Fruit fly (Drosophila melanogaster) S2 (cell line): ENCODE results near the gene RpL32.
A peak's percentile ranks its signal among the peaks of the same experiment; 100 is the strongest.

Experiments used
- CG8478 ChIP-seq: fragments of >200 bp; optimal IDR thresholded peaks from 2 replicates; lab custom pipeline; 2018
- CTCF ChIP-seq, 2 experiments: fragments of >200 bp; optimal IDR thresholded peaks; 2 replicates each; lab custom pipeline; 2018

Gene RpL32

dm6 chr3R:30046029-30047001, at the start of gene RpL32, which contains the start of gene CG7943:
Gene RpL32, minus strand, starts transcription at chr3R:30046161.
Gene CG7943, plus strand, starts transcription at chr3R:30046470.
- TF ChIP-seq CG8478 (lab: Kevin White, UChicago) (no peak), CTCF (optimal IDR thresholded peaks at IDR 0.05; lab: Kevin White, UChicago) (peak in 1 of 2 experiments; percentile 41)

DNA sequence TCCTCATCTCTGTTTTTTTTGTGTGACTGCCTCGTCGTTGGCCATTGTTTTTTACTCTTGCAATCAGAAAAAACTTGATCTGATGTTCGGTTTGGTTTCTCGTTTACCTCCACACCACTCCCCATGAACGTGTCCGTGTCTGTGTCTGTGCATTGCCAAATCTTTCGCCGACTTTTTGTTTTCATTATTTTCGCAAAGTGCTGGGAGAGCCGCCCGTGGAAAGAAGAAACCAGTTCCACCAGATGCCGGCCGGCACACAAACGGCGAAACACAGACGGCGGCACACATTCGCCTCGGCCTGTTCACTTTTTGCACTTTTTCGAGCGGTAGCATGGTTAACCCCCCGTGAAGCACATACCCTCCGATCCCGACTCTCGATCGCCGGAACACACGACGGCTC, 49.4 kb upstream of the RpL32 start:
- no peak for TF ChIP-seq CTCF (optimal IDR thresholded peaks at IDR 0.05; lab: Kevin White, UChicago)
- no peak for TF ChIP-seq CG8478 (lab: Kevin White, UChicago)

- no peak for TF ChIP-seq CTCF (optimal IDR thresholded peaks at IDR 0.05; lab: Kevin White, UChicago)
- no peak for TF ChIP-seq CG8478 (lab: Kevin White, UChicago)
Observed at dm6 chr3R:30092700-30093044, 46.7 kb upstream of the RpL32 start.

DNA sequence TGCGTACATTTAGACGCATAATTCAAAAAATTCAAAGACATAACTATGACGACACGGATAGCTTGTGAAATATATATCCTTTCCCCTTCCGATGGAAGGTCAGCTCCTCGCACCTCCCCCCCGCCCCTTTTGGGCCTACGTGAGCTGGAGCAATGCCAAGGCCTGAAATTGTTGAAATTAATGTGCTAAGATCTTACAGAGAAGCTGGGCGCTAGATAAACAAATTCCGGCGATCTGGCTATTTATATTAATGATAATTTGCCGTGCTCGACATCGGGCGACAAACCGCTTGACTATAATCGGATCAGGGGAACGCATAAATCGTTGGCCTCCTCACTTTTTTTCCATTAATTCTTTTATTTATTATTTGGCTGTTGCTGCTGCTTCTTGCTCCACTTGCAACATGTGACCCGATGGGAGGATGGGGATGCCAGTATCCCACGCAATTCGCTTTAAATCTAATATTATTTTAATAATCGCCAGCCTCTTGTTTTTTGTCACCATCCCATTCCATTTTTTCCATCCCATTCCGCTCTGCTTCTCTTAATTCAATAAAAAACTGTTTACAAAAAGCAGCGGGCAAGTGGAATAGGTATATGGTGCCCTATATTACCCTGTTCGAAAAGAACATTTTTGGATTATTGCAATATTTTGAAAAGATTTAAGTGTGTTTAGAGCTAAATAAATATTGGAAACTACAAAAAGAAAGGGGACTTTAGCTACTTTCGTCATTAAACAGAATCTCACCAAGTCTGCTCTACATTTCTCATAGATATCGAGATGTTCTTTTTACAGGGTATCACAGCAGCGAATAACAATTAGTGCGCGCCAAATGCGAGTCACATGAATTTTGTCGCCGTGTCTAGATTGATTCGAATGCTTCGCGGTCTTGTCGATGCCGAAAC, 46.1 kb upstream of the RpL32 start:
- no peak for TF ChIP-seq CTCF (optimal IDR thresholded peaks at IDR 0.05; lab: Kevin White, UChicago)
- no peak for TF ChIP-seq CG8478 (lab: Kevin White, UChicago)

dm6 chr3R:30090261-30091006, 44.5 kb upstream of the RpL32 start:
- TF ChIP-seq CG8478 (lab: Kevin White, UChicago), result no peak
- no peak for TF ChIP-seq CTCF (optimal IDR thresholded peaks at IDR 0.05; lab: Kevin White, UChicago)

- TF ChIP-seq CTCF (optimal IDR thresholded peaks at IDR 0.05; lab: Kevin White, UChicago) (no peak), CG8478 (lab: Kevin White, UChicago) (no peak)
Observed at dm6 chr3R:30084137-30084536, 38.2 kb upstream of the RpL32 start.

- TF ChIP-seq CTCF (optimal IDR thresholded peaks at IDR 0.05; lab: Kevin White, UChicago) (no peak), CG8478 (lab: Kevin White, UChicago) (no peak)
Observed at dm6 chr3R:30083215-30083614, 37.3 kb upstream of the RpL32 start.

- TF ChIP-seq CTCF (optimal IDR thresholded peaks at IDR 0.05; lab: Kevin White, UChicago), result no peak
- TF ChIP-seq CG8478 (lab: Kevin White, UChicago), result no peak
Observed at dm6 chr3R:30076088-30076487, 30.1 kb upstream of the RpL32 start.

dm6 chr3R:30071827-30072226, 25.9 kb upstream of the RpL32 start:
- TF ChIP-seq CTCF (optimal IDR thresholded peaks at IDR 0.05; lab: Kevin White, UChicago), result no peak
- no peak for TF ChIP-seq CG8478 (lab: Kevin White, UChicago)

DNA sequence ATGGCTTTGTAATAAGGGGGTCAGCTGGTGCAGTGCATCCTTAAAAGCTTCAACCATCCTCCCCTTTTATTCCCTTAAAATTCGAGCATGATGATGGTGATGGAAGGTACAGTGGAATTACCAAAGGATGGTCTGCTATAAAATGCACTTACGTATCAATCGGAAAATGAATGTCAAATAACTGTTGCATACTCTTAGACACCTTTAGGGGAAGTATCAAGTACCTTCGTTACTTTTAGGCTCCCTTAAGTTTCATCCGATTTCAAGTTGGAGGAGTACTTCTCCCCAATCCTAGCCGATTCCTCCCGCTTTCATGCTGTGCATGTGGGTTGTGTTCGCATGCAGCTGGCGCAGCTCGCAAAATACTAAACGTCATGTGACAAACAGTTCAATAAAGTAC, 24.2 kb upstream of the RpL32 start:
- TF ChIP-seq CG8478 (lab: Kevin White, UChicago), result no peak
- no peak for TF ChIP-seq CTCF (optimal IDR thresholded peaks at IDR 0.05; lab: Kevin White, UChicago)

- TF ChIP-seq CG8478 (lab: Kevin White, UChicago), result no peak
Observed at dm6 chr3R:30066004-30066403, 20.0 kb upstream of the RpL32 start.

dm6 chr3R:30063704-30064103, 17.7 kb upstream of the RpL32 start:
- TF ChIP-seq CTCF (optimal IDR thresholded peaks at IDR 0.05; lab: Kevin White, UChicago) (no peak), CG8478 (lab: Kevin White, UChicago) (no peak)

DNA sequence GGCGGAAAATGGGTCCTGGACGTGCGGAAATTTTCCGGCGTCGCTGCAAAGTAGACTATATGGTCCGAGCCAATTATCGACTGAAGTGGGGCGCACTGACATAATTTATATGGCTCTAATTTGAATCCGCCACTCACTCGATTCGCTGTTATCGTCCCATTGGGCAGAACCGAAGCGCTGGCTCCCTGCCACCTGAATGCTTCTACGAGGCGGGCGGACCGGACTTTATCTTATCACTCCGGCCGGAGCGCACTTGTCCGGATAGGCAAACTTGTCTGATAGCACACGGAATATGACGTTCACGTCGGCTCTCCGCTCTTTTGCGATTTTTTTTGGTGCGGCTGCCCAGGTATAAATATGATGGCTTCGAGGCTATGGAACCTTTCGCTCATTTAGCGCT, 16.6 kb upstream of the RpL32 start:
- TF ChIP-seq CG8478 (lab: Kevin White, UChicago) (no peak), CTCF (optimal IDR thresholded peaks at IDR 0.05; lab: Kevin White, UChicago) (no peak)

- TF ChIP-seq CTCF (optimal IDR thresholded peaks at IDR 0.05; lab: Kevin White, UChicago) (no peak), CG8478 (lab: Kevin White, UChicago) (no peak)
Observed at dm6 chr3R:30061980-30062379, 16.0 kb upstream of the RpL32 start.
